Worm (Caenorhabditis elegans) whole organism, L1 larva: ENCODE results near the gene srlf-31.

Experiments used
- C04F5.9 ChIP-seq: sonication (generic microtip); optimal IDR thresholded peaks from 2 replicates; lab custom pipeline; 2016; ENCODE audit warnings: missing genetic modification characterization, missing compliant biosample characterization
- C16A3.4 ChIP-seq: fragments of 150-350 bp; optimal IDR thresholded peaks from 2 replicates; lab custom pipeline; 2014; ENCODE audit warnings: missing biosample characterization, missing genetic modification characterization
- C34B4.2 ChIP-seq: sonication (generic microtip); optimal IDR thresholded peaks from 2 replicates; lab custom pipeline; 2017; ENCODE audit warnings: mild to moderate bottlenecking, missing genetic modification characterization, missing compliant biosample characterization
- F16B12.6 ChIP-seq: fragments of 150-350 bp; optimal IDR thresholded peaks from 2 replicates; lab custom pipeline; 2014; ENCODE audit warnings: missing biosample characterization, missing genetic modification characterization
- Y116A8C.19 ChIP-seq: sonication (generic microtip); optimal IDR thresholded peaks from 2 replicates; lab custom pipeline; 2016; ENCODE audit warnings: missing compliant biosample characterization, missing genetic modification characterization, borderline replicate concordance
- aha-1 ChIP-seq: fragments of 150-350 bp; optimal IDR thresholded peaks from 2 replicates; lab custom pipeline; 2014; ENCODE audit warnings: missing biosample characterization, missing genetic modification characterization
- alr-1 ChIP-seq: fragments of 200-800 bp; sonication (Bioruptor generic); optimal IDR thresholded peaks from 2 replicates; lab custom pipeline; 2018; ENCODE audit warnings: borderline replicate concordance, mild to moderate bottlenecking, missing genetic modification characterization, missing compliant biosample characterization
- ama-1 ChIP-seq: fragments of 150-350 bp; optimal IDR thresholded peaks from 2 replicates; lab custom pipeline; 2014
- blmp-1 ChIP-seq: fragments of 150-350 bp; optimal IDR thresholded peaks from 2 replicates; lab custom pipeline; 2014; ENCODE audit warnings: missing biosample characterization, missing genetic modification characterization
- ceh-82 ChIP-seq, 3 experiments: fragments of 150-350 bp in 1 of 3; sonication (generic microtip) in 2 of 3; optimal IDR thresholded peaks; 2 replicates each; lab custom pipeline; 2014 to 2017; ENCODE audit warnings: missing biosample characterization in 3 of 3, missing genetic modification characterization in 3 of 3
- ceh-90 ChIP-seq: sonication (generic microtip); optimal IDR thresholded peaks from 2 replicates; lab custom pipeline; 2016; ENCODE audit warnings: missing genetic modification characterization, missing compliant biosample characterization
- ces-1 ChIP-seq: fragments of 150-350 bp; optimal IDR thresholded peaks from 2 replicates; lab custom pipeline; 2014; ENCODE audit warnings: missing biosample characterization, missing genetic modification reagents, missing genetic modification characterization
- dsc-1 ChIP-seq: sonication (generic microtip); optimal IDR thresholded peaks from 2 replicates; lab custom pipeline; 2016; ENCODE audit warnings: mild to moderate bottlenecking, missing genetic modification characterization, missing compliant biosample characterization
- efl-3 ChIP-seq: fragments of 200-800 bp; sonication (Bioruptor generic); optimal IDR thresholded peaks from 2 replicates; lab custom pipeline; 2018; ENCODE audit warnings: mild to moderate bottlenecking, missing genetic modification characterization, missing compliant biosample characterization
- egl-13 ChIP-seq: sonication (generic microtip); optimal IDR thresholded peaks from 2 replicates; lab custom pipeline; 2016; ENCODE audit warnings: missing genotype, missing genetic modification reagents, missing genetic modification characterization, missing compliant biosample characterization
- egl-27 ChIP-seq, 2 experiments: fragments of 150-350 bp in 1 of 2; sonication (generic microtip); optimal IDR thresholded peaks; 3 replicates each; lab custom pipeline; 2017 to 2018; ENCODE audit warnings: missing biosample characterization in 2 of 2, missing genetic modification characterization in 2 of 2, missing genetic modification reagents in 2 of 2
- elt-3 ChIP-seq, 6 experiments: fragments of 150-350 bp in 1 of 6; sonication (generic microtip); optimal IDR thresholded peaks; 2 replicates each; lab custom pipeline; 2017 to 2018; ENCODE audit warnings: missing biosample characterization in 6 of 6, missing genetic modification characterization in 6 of 6, inconsistent platforms in 1 of 6
- ets-5 ChIP-seq: fragments of 200-800 bp; sonication (Bioruptor generic); IDR thresholded peaks from 2 replicates; pipeline ENCODE4 v1.3.6; 2022; ENCODE audit warnings: missing genetic modification characterization, missing compliant biosample characterization
- fkh-10 ChIP-seq: sonication (generic microtip); optimal IDR thresholded peaks from 2 replicates; lab custom pipeline; 2017; ENCODE audit warnings: missing biosample characterization, missing genetic modification reagents, missing genetic modification characterization
- fkh-4 ChIP-seq: sonication (generic microtip); optimal IDR thresholded peaks from 2 replicates; lab custom pipeline; 2016; ENCODE audit warnings: missing compliant biosample characterization, missing genetic modification characterization, borderline replicate concordance
- fkh-8 ChIP-seq: sonication (generic microtip); optimal IDR thresholded peaks from 2 replicates; lab custom pipeline; 2016; ENCODE audit warnings: mild to moderate bottlenecking, missing genetic modification characterization, missing compliant biosample characterization
- fos-1 ChIP-seq: fragments of 150-350 bp; optimal IDR thresholded peaks from 2 replicates; lab custom pipeline; 2014; ENCODE audit warnings: missing biosample characterization, missing genetic modification characterization
- hlh-4 ChIP-seq: sonication (generic microtip); optimal IDR thresholded peaks from 2 replicates; lab custom pipeline; 2016; ENCODE audit warnings: mild to moderate bottlenecking, missing genetic modification characterization, missing compliant biosample characterization
- irx-1 ChIP-seq: sonication (generic microtip); optimal IDR thresholded peaks from 2 replicates; lab custom pipeline; 2016; ENCODE audit warnings: missing genetic modification characterization, missing compliant biosample characterization
- lin-14 ChIP-seq: fragments of 200-800 bp; sonication (Bioruptor generic); optimal IDR thresholded peaks from 2 replicates; lab custom pipeline; 2018; ENCODE audit warnings: mild to moderate bottlenecking, missing genetic modification characterization, moderate library complexity, missing compliant biosample characterization
- lin-15B ChIP-seq: fragments of 150-350 bp; sonication (generic microtip); optimal IDR thresholded peaks from 3 replicates; lab custom pipeline; 2014; ENCODE audit warnings: missing biosample characterization, missing genetic modification characterization
- lin-35 ChIP-seq, 2 experiments: fragments of 150-350 bp; optimal IDR thresholded peaks; 2 replicates each; lab custom pipeline; 2014; ENCODE audit warnings: missing biosample characterization in 2 of 2, missing genetic modification characterization in 2 of 2, missing genetic modification reagents in 2 of 2
- lin-39 ChIP-seq: fragments of 150-350 bp; optimal IDR thresholded peaks from 2 replicates; lab custom pipeline; 2014; ENCODE audit warnings: missing biosample characterization, missing genetic modification reagents, missing genetic modification characterization
- lsy-2 ChIP-seq, 2 experiments: fragments of 150-350 bp; optimal IDR thresholded peaks; 2 replicates each; lab custom pipeline; 2014; ENCODE audit warnings: missing biosample characterization in 2 of 2, missing genetic modification characterization in 2 of 2
- mab-9 ChIP-seq: fragments of 200-800 bp; sonication (Bioruptor generic); IDR thresholded peaks from 2 replicates; pipeline ENCODE4 v1.3.6; 2022; ENCODE audit warnings: missing genetic modification reagents, missing genetic modification characterization, missing compliant biosample characterization
- mef-2 ChIP-seq: fragments of 150-350 bp; optimal IDR thresholded peaks from 2 replicates; lab custom pipeline; 2014; ENCODE audit warnings: missing biosample characterization, missing genetic modification characterization
- nhr-12 ChIP-seq: sonication (generic microtip); optimal IDR thresholded peaks from 2 replicates; lab custom pipeline; 2017; ENCODE audit warnings: missing biosample characterization, missing genetic modification characterization
- nhr-19 ChIP-seq: fragments of 200-800 bp; sonication (Bioruptor generic); conservative IDR thresholded peaks from 2 replicates; pipeline ENCODE4 v1.3.6; 2022; ENCODE audit warnings: missing genetic modification characterization, missing compliant biosample characterization
- nhr-20 ChIP-seq: sonication (generic microtip); optimal IDR thresholded peaks from 2 replicates; lab custom pipeline; 2016; ENCODE audit warnings: mild to moderate bottlenecking, missing genetic modification characterization, missing compliant biosample characterization
- nhr-237 ChIP-seq: fragments of 150-350 bp; optimal IDR thresholded peaks from 2 replicates; lab custom pipeline; 2014; ENCODE audit warnings: missing biosample characterization, missing genetic modification characterization
- nhr-28 ChIP-seq: fragments of 150-350 bp; optimal IDR thresholded peaks from 2 replicates; lab custom pipeline; 2014; ENCODE audit warnings: missing biosample characterization, missing genetic modification characterization
- nhr-76 ChIP-seq: sonication (generic microtip); optimal IDR thresholded peaks from 2 replicates; lab custom pipeline; 2017; ENCODE audit warnings: missing biosample characterization, missing genetic modification characterization
- nhr-84 ChIP-seq: sonication (generic microtip); optimal IDR thresholded peaks from 2 replicates; lab custom pipeline; 2017; ENCODE audit warnings: missing biosample characterization, missing genetic modification characterization
- nhr-85 ChIP-seq: sonication (generic microtip); peaks from one replicate; lab custom pipeline; 2016; ENCODE audit warnings: missing genetic modification characterization, inconsistent platforms, missing compliant biosample characterization
- snpc-4 ChIP-seq: fragments of 150-350 bp; optimal IDR thresholded peaks from 2 replicates; lab custom pipeline; 2014; ENCODE audit warnings: missing biosample characterization, missing genetic modification characterization
- snu-23 ChIP-seq: sonication (generic microtip); optimal IDR thresholded peaks from 2 replicates; lab custom pipeline; 2016; ENCODE audit warnings: missing genetic modification characterization, missing compliant biosample characterization
- sox-4 ChIP-seq: sonication (generic microtip); optimal IDR thresholded peaks from 2 replicates; lab custom pipeline; 2016; ENCODE audit warnings: missing genetic modification characterization, missing compliant biosample characterization
- sup-37 ChIP-seq: fragments of 200-800 bp; sonication (Bioruptor generic); optimal IDR thresholded peaks from 2 replicates; lab custom pipeline; 2018; ENCODE audit warnings: mild to moderate bottlenecking, missing genetic modification characterization, missing compliant biosample characterization
- swsn-7 ChIP-seq: sonication (generic microtip); optimal IDR thresholded peaks from 2 replicates; lab custom pipeline; 2016; ENCODE audit warnings: missing genetic modification characterization, missing compliant biosample characterization
- tbx-2 ChIP-seq: sonication (generic microtip); optimal IDR thresholded peaks from 2 replicates; lab custom pipeline; 2016; ENCODE audit warnings: missing genetic modification characterization, missing compliant biosample characterization
- tlp-1 ChIP-seq: fragments of 150-350 bp; optimal IDR thresholded peaks from 2 replicates; lab custom pipeline; 2014; ENCODE audit warnings: missing biosample characterization, missing genetic modification characterization
- unc-30 ChIP-seq: sonication (generic microtip); optimal IDR thresholded peaks from 2 replicates; lab custom pipeline; 2017; ENCODE audit warnings: missing biosample characterization, missing genetic modification characterization
- unc-62 ChIP-seq: fragments of 150-350 bp; optimal IDR thresholded peaks from 2 replicates; lab custom pipeline; 2014; ENCODE audit warnings: missing biosample characterization, missing genetic modification reagents, missing genetic modification characterization
- unc-86 ChIP-seq: sonication (generic microtip); optimal IDR thresholded peaks from 2 replicates; lab custom pipeline; 2016; ENCODE audit warnings: missing genetic modification characterization, missing compliant biosample characterization
- unc-98 ChIP-seq: fragments of 200-800 bp; sonication (Bioruptor generic); IDR thresholded peaks from 2 replicates; pipeline ENCODE4 v1.3.6; 2022; ENCODE audit warnings: missing genetic modification characterization, missing compliant biosample characterization
- xbp-1 ChIP-seq: sonication (generic microtip); optimal IDR thresholded peaks from 2 replicates; lab custom pipeline; 2016; ENCODE audit warnings: missing genetic modification characterization, missing compliant biosample characterization
- zag-1 ChIP-seq: fragments of 150-350 bp; optimal IDR thresholded peaks from 2 replicates; lab custom pipeline; 2014; ENCODE audit warnings: missing biosample characterization, missing genetic modification characterization
- zip-4 ChIP-seq: fragments of 200-800 bp; sonication (Bioruptor generic); optimal IDR thresholded peaks from 2 replicates; lab custom pipeline; 2018; ENCODE audit warnings: mild to moderate bottlenecking, missing genetic modification characterization, moderate library complexity, missing compliant biosample characterization
- ztf-11 ChIP-seq, 2 experiments: sonication (generic microtip); optimal IDR thresholded peaks; 2 replicates each; lab custom pipeline; 2016 to 2017; ENCODE audit warnings: missing genetic modification characterization in 2 of 2, missing biosample characterization in 1 of 2, missing compliant biosample characterization in 1 of 2

srlf-31 gene

DNA sequence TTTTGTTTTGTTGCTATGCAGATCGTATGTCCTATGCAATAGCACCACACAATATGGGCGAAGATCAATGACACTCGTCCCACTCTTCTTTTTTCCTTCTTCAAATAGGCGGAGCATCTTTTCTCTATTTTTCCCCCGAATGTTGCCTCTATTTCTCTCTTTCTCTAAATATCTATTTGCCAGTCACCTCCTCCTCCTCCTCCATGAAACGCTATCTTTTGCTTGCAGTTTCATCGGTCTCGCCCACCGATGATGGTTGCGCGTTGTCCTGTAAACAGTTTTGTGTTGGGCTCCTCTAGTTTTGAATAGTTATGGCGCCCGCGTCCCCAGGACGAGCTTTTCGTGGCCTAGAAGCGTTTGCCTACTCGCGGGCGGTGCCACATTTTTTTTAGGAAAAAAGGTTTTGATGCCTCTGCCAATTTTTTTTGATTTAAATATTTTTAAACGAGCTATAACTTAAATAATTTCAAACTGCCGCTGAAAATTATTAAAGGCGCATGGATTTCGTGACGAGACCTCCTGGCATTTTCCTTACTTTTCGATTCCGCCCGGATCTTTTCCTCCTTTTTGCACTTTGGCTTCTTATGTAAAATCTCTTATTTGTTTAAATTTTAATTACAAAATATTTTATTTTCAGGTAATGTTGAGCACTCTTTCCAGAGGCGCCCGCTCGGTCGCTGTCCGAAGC is 29.8 kb upstream of the srlf-31 start, which contains the start of gene gdh-1:
Gene gdh-1, plus strand, starts transcription at position 638 of the 688 bp plus-strand sequence.
- no peak for TF ChIP-seq unc-62 (GFP tag; lab: Kevin White, UChicago)
- no peak for TF ChIP-seq sup-37
- TF ChIP-seq C16A3.4 (tag; lab: Kevin White, UChicago) = no peak
- no peak for TF ChIP-seq fkh-4 (tag; lab: Kevin White, UChicago)
- no peak for TF ChIP-seq zip-4
- no peak for TF ChIP-seq F16B12.6 (tag; lab: Kevin White, UChicago)
- TF ChIP-seq tlp-1 (tag; lab: Kevin White, UChicago) = no peak
- TF ChIP-seq swsn-7 = no peak
- TF ChIP-seq nhr-20 (tag; lab: Kevin White, UChicago) = peak; percentile 73
- no peak for TF ChIP-seq snpc-4 (tag; lab: Kevin White, UChicago)
- no peak for TF ChIP-seq lin-15B (tag; lab: Kevin White, UChicago)
- TF ChIP-seq zag-1 = no peak
- TF ChIP-seq sox-4 (tag; lab: Kevin White, UChicago) = no peak
- TF ChIP-seq ceh-82 (tag; optimal IDR thresholded peaks at IDR 0.05; lab: Kevin White, UChicago) = peak in 1 of 3 experiments; percentile 37
- TF ChIP-seq fkh-10 (GFP tag; lab: Kevin White, UChicago) = no peak
- TF ChIP-seq hlh-4 (tag; lab: Kevin White, UChicago) = no peak
- no peak for TF ChIP-seq egl-13 (tag; lab: Kevin White, UChicago)
- no peak for TF ChIP-seq unc-30 (tag; lab: Kevin White, UChicago)
- TF ChIP-seq elt-3 (tag; optimal IDR thresholded peaks at IDR 0.05; lab: Kevin White, UChicago) = no peak
- TF ChIP-seq Y116A8C.19 (tag; lab: Kevin White, UChicago) = no peak
- TF ChIP-seq lin-39 (tag; lab: Kevin White, UChicago) = no peak
- TF ChIP-seq nhr-19 (GFP tag; lab: Robert Waterston, UW) = peak; percentile 41
- peak; percentile 60 for TF ChIP-seq snu-23 (GFP tag; lab: Kevin White, UChicago)
- TF ChIP-seq dsc-1 = no peak
- TF ChIP-seq mab-9 (GFP tag; lab: Robert Waterston, UW) = no peak
- no peak for TF ChIP-seq nhr-12 (tag; lab: Kevin White, UChicago)
- TF ChIP-seq ceh-90 (tag; lab: Kevin White, UChicago) = no peak
- TF ChIP-seq unc-98 (GFP tag; lab: Robert Waterston, UW) = no peak
- TF ChIP-seq aha-1 (tag; lab: Kevin White, UChicago) = no peak
- TF ChIP-seq nhr-28 (tag; lab: Kevin White, UChicago) = no peak
- TF ChIP-seq nhr-84 (tag; lab: Kevin White, UChicago) = no peak
- peak in 1 of 2 experiments; percentile 28 for TF ChIP-seq lsy-2 (tag; optimal IDR thresholded peaks at IDR 0.05; lab: Kevin White, UChicago)
- peak; percentile 21 for TF ChIP-seq xbp-1 (tag; lab: Kevin White, UChicago)
- no peak for TF ChIP-seq egl-27 (tag; optimal IDR thresholded peaks at IDR 0.05; lab: Kevin White, UChicago)
- TF ChIP-seq blmp-1 (tag; lab: Kevin White, UChicago) = peak; percentile 40
- TF ChIP-seq ama-1 = no peak
- no peak for TF ChIP-seq efl-3 (GFP tag; lab: Kevin White, UChicago)
- TF ChIP-seq C04F5.9 (tag; lab: Kevin White, UChicago) = no peak
- TF ChIP-seq mef-2 (tag; lab: Kevin White, UChicago) = no peak
- peak; percentile 56 for TF ChIP-seq tbx-2
- no peak for TF ChIP-seq ztf-11 (tag; optimal IDR thresholded peaks at IDR 0.05; lab: Kevin White, UChicago)
- TF ChIP-seq lin-14 (GFP tag; lab: Kevin White, UChicago) = no peak
- no peak for TF ChIP-seq alr-1 (tag; lab: Kevin White, UChicago)
- no peak for TF ChIP-seq ces-1 (GFP tag; lab: Kevin White, UChicago)
- no peak for TF ChIP-seq nhr-76 (tag; lab: Kevin White, UChicago)
- TF ChIP-seq lin-35 (GFP tag; optimal IDR thresholded peaks at IDR 0.05; lab: Kevin White, UChicago) = peak; percentile 9 to 33
- TF ChIP-seq nhr-237 (tag; lab: Kevin White, UChicago) = no peak
- no peak for TF ChIP-seq fkh-8 (tag; lab: Kevin White, UChicago)
- TF ChIP-seq ets-5 (GFP tag; lab: Robert Waterston, UW) = no peak
- no peak for TF ChIP-seq unc-86
- peak; percentile 81 for TF ChIP-seq nhr-85 (tag; lab: Kevin White, UChicago)
- peak; percentile 39 for TF ChIP-seq fos-1 (tag; lab: Kevin White, UChicago)
- TF ChIP-seq irx-1 (tag; lab: Kevin White, UChicago) = no peak
- no peak for TF ChIP-seq C34B4.2 (tag; lab: Kevin White, UChicago)
